Fruit fly (Drosophila melanogaster) whole organism, prepupa: ENCODE measurements around the gene CG12118.

Source experiments
- CG11762 ChIP-seq: fragments of 200-800 bp; sonication (Bioruptor generic); optimal IDR thresholded peaks from 3 replicates; lab custom pipeline; 2016; ENCODE audit warnings: missing biosample characterization, missing genetic modification characterization; ENCODE audit not compliant: insufficient read depth
- CG3032 ChIP-seq: fragments of 200-800 bp; optimal IDR thresholded peaks from 2 replicates; lab custom pipeline; 2019; ENCODE audit warnings: missing biosample characterization, mild to moderate bottlenecking, missing genetic modification characterization, moderate library complexity
- eg ChIP-seq: fragments of 200-800 bp; sonication (Bioruptor generic); IDR thresholded peaks from 3 replicates; pipeline ENCODE4 v1.3.6; 2022; ENCODE audit warnings: missing biosample characterization, missing genetic modification characterization

DNA sequence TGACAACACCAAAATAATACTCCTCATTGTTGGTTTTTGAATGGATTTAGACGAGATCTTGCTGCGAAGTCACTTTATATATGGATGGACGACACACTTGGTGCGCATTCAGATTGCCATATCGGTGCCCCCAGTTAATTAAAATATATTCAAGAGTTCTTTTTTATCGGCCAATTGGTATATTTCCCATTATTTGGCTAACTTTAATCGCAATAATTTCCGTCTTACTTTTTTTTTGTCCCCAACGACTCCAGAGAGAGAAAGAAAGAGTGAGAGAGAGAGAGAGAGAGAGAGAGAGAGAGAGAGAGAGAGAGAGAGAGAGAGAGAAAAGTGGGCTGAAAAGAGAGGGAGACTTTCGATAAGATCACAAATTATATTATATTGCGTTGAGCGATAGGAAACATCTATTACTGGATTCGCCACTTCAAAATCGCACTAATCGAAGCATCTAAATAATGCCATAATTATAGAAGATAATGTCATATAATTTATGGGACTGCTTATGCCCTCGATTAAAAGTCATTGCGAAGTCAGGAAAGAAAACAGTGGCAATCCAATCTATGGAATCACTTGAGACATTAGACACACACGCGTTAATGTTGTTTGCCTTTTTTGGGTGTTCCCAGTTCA is 5.5 kb downstream of the CG12118 start, which contains the start of gene CG12115:
- TF ChIP-seq CG11762 (no peak), eg (GFP tag; lab: Robert Waterston, UW) (no peak), CG3032 (no peak)
